Worm (Caenorhabditis elegans) whole organism, young adult: Measurements from ENCODE around the gene ZK154.4.

Experiments
- B0336.3 ChIP-seq: fragments of 200-800 bp; sonication (Bioruptor generic); IDR thresholded peaks from 2 replicates; pipeline ENCODE4 v1.3.6; 2022; ENCODE audit warnings: missing genetic modification characterization, missing compliant biosample characterization
- C06A6.2 ChIP-seq: fragments of 200-800 bp; sonication (Bioruptor generic); conservative IDR thresholded peaks from 2 replicates; pipeline ENCODE4 v1.3.6; 2022; ENCODE audit warnings: missing genetic modification characterization, missing compliant biosample characterization
- D2030.7 ChIP-seq: fragments of 200-800 bp; sonication (Bioruptor generic); IDR thresholded peaks from 2 replicates; pipeline ENCODE4 v1.3.6; 2022; ENCODE audit warnings: missing genetic modification reagents, missing genetic modification characterization, missing compliant biosample characterization
- F23B12.7 ChIP-seq: sonication (generic microtip); optimal IDR thresholded peaks from 2 replicates; lab custom pipeline; 2017; ENCODE audit warnings: missing genetic modification characterization, mild to moderate bottlenecking, missing compliant biosample characterization, antibody characterized with exemption, moderate library complexity; ENCODE audit not compliant: insufficient read depth
- F37B4.10 ChIP-seq: fragments of 200-800 bp; sonication (Bioruptor generic); IDR thresholded peaks from 2 replicates; pipeline ENCODE4 v1.3.6; 2022; ENCODE audit warnings: missing genetic modification characterization, missing compliant biosample characterization
- F52B5.7 ChIP-seq: sonication (generic microtip); optimal IDR thresholded peaks from 2 replicates; lab custom pipeline; 2016; ENCODE audit warnings: mild to moderate bottlenecking, missing genetic modification characterization, missing compliant biosample characterization
- F57C9.4 ChIP-seq: sonication (generic microtip); optimal IDR thresholded peaks from 2 replicates; lab custom pipeline; 2017; ENCODE audit warnings: mild to moderate bottlenecking, missing genetic modification characterization, missing compliant biosample characterization
- K11D2.4 ChIP-seq: fragments of 200-800 bp; sonication (Bioruptor generic); IDR thresholded peaks from 2 replicates; pipeline ENCODE4 v1.3.6; 2022; ENCODE audit warnings: missing genetic modification reagents, missing genetic modification characterization, missing compliant biosample characterization
- K12H6.12 ChIP-seq: fragments of 200-800 bp; sonication (Bioruptor generic); optimal IDR thresholded peaks from 2 replicates; lab custom pipeline; 2018; ENCODE audit warnings: mild to moderate bottlenecking, missing genetic modification characterization, missing compliant biosample characterization
- T26A5.8 ChIP-seq: sonication (generic microtip); optimal IDR thresholded peaks from 2 replicates; lab custom pipeline; 2016; ENCODE audit warnings: missing genetic modification characterization, missing compliant biosample characterization
- Y53F4B.3 ChIP-seq: fragments of 200-800 bp; sonication (Bioruptor generic); IDR thresholded peaks from 2 replicates; pipeline ENCODE4 v1.3.6; 2022; ENCODE audit warnings: missing genetic modification reagents, missing genetic modification characterization, missing compliant biosample characterization
- Y56A3A.18 ChIP-seq: fragments of 200-800 bp; sonication (Bioruptor generic); IDR thresholded peaks from 2 replicates; pipeline ENCODE4 v1.3.6; 2022; ENCODE audit warnings: missing genetic modification reagents, missing genetic modification characterization, missing compliant biosample characterization
- Y67H2A.10 ChIP-seq: fragments of 200-800 bp; sonication (Bioruptor generic); conservative IDR thresholded peaks from 2 replicates; pipeline ENCODE4 v1.3.6; 2022; ENCODE audit warnings: missing genetic modification reagents, missing genetic modification characterization, missing compliant biosample characterization
- aptf-3 ChIP-seq: fragments of 200-800 bp; sonication (Bioruptor generic); IDR thresholded peaks from 2 replicates; pipeline ENCODE4 v1.3.6; 2022; ENCODE audit warnings: missing genetic modification characterization, missing compliant biosample characterization
- atf-7 ChIP-seq: sonication (generic microtip); optimal IDR thresholded peaks from 2 replicates; lab custom pipeline; 2017; ENCODE audit warnings: mild to moderate bottlenecking, missing genetic modification characterization, missing compliant biosample characterization
- attf-5 ChIP-seq: fragments of 200-800 bp; sonication (Bioruptor generic); optimal IDR thresholded peaks from 2 replicates; lab custom pipeline; 2018; ENCODE audit warnings: mild to moderate bottlenecking, missing genetic modification characterization, missing compliant biosample characterization
- bed-1 ChIP-seq: fragments of 200-800 bp; sonication (Bioruptor generic); IDR thresholded peaks from 2 replicates; pipeline ENCODE4 v1.3.6; 2022; ENCODE audit warnings: missing genetic modification reagents, missing genetic modification characterization, missing compliant biosample characterization
- bed-2 ChIP-seq: fragments of 200-800 bp; sonication (Bioruptor generic); IDR thresholded peaks from 2 replicates; pipeline ENCODE4 v1.3.6; 2022; ENCODE audit warnings: missing genetic modification reagents, missing genetic modification characterization, missing compliant biosample characterization
- ceh-100 ChIP-seq: fragments of 200-800 bp; sonication (Bioruptor generic); IDR thresholded peaks from 2 replicates; pipeline ENCODE4 v1.3.6; 2022; ENCODE audit warnings: missing genetic modification reagents, missing genetic modification characterization, missing compliant biosample characterization
- ceh-40 ChIP-seq: fragments of 200-800 bp; sonication (Bioruptor generic); IDR thresholded peaks from 2 replicates; pipeline ENCODE4 v1.3.6; 2022; ENCODE audit warnings: missing genetic modification characterization, missing compliant biosample characterization
- chd-7 ChIP-seq: sonication (generic microtip); optimal IDR thresholded peaks from 2 replicates; lab custom pipeline; 2016; ENCODE audit warnings: mild to moderate bottlenecking, missing genetic modification characterization, moderate library complexity, missing compliant biosample characterization
- die-1 ChIP-seq: sonication (generic microtip); optimal IDR thresholded peaks from 2 replicates; lab custom pipeline; 2016; ENCODE audit warnings: missing genotype, mild to moderate bottlenecking, missing genetic modification characterization, missing compliant biosample characterization
- dox-1 ChIP-seq: fragments of 200-800 bp; sonication (Bioruptor generic); IDR thresholded peaks from 2 replicates; pipeline ENCODE4 v1.3.6; 2022; ENCODE audit warnings: missing genetic modification reagents, missing genetic modification characterization, missing compliant biosample characterization
- dpl-1 ChIP-seq: fragments of 150-350 bp; optimal IDR thresholded peaks from 2 replicates; lab custom pipeline; 2014; ENCODE audit warnings: missing biosample characterization, missing genetic modification reagents, missing genetic modification characterization
- efl-1 ChIP-seq: fragments of 150-350 bp; optimal IDR thresholded peaks from 2 replicates; lab custom pipeline; 2014; ENCODE audit warnings: missing biosample characterization, missing genetic modification reagents, missing genetic modification characterization
- egrh-3 ChIP-seq: fragments of 200-800 bp; sonication (Bioruptor generic); IDR thresholded peaks from 2 replicates; pipeline ENCODE4 v1.3.6; 2022; ENCODE audit warnings: missing genetic modification reagents, missing genetic modification characterization, missing compliant biosample characterization
- gei-17 ChIP-seq: fragments of 200-800 bp; sonication (Bioruptor generic); optimal IDR thresholded peaks from 2 replicates; lab custom pipeline; 2018; ENCODE audit warnings: mild to moderate bottlenecking, missing genetic modification characterization, missing compliant biosample characterization
- hmg-1.2 ChIP-seq: fragments of 200-800 bp; sonication (Bioruptor generic); IDR thresholded peaks from 2 replicates; pipeline ENCODE4 v1.3.6; 2022; ENCODE audit warnings: missing genetic modification reagents, missing genetic modification characterization, missing compliant biosample characterization
- let-526 ChIP-seq: fragments of 200-800 bp; sonication (Bioruptor generic); IDR thresholded peaks from 2 replicates; pipeline ENCODE4 v1.3.6; 2022; ENCODE audit warnings: missing genetic modification reagents, missing genetic modification characterization, missing compliant biosample characterization
- lin-40 ChIP-seq: sonication (generic microtip); optimal IDR thresholded peaks from 2 replicates; lab custom pipeline; 2016; ENCODE audit warnings: missing genetic modification characterization, mild to moderate bottlenecking, missing compliant biosample characterization, missing genotype, missing genetic modification reagents
- lin-54 ChIP-seq: fragments of 200-800 bp; sonication (Bioruptor generic); optimal IDR thresholded peaks from 2 replicates; lab custom pipeline; 2018; ENCODE audit warnings: mild to moderate bottlenecking, missing genetic modification characterization, missing compliant biosample characterization
- lir-1 ChIP-seq: fragments of 200-800 bp; sonication (Bioruptor generic); conservative IDR thresholded peaks from 2 replicates; pipeline ENCODE4 v1.3.6; 2022; ENCODE audit warnings: missing genetic modification reagents, missing genetic modification characterization, missing compliant biosample characterization
- mxl-1 ChIP-seq: sonication (generic microtip); optimal IDR thresholded peaks from 2 replicates; lab custom pipeline; 2016; ENCODE audit warnings: missing genetic modification characterization, missing compliant biosample characterization
- nfyb-1 ChIP-seq: fragments of 200-800 bp; sonication (Bioruptor generic); IDR thresholded peaks from 2 replicates; pipeline ENCODE4 v1.3.6; 2022; ENCODE audit warnings: missing genetic modification reagents, missing genetic modification characterization, missing compliant biosample characterization
- nhr-120 ChIP-seq: fragments of 200-800 bp; sonication (Bioruptor generic); IDR thresholded peaks from 2 replicates; pipeline ENCODE4 v1.3.6; 2022; ENCODE audit warnings: missing genetic modification characterization, missing compliant biosample characterization
- nhr-27 ChIP-seq: fragments of 200-800 bp; sonication (Bioruptor generic); optimal IDR thresholded peaks from 2 replicates; lab custom pipeline; 2018; ENCODE audit warnings: mild to moderate bottlenecking, missing genetic modification characterization, moderate library complexity, missing compliant biosample characterization
- nhr-90 ChIP-seq: sonication (generic microtip); optimal IDR thresholded peaks from 2 replicates; lab custom pipeline; 2016; ENCODE audit warnings: missing genotype, mild to moderate bottlenecking, missing genetic modification characterization, missing compliant biosample characterization
- repo-1 ChIP-seq: sonication (generic microtip); optimal IDR thresholded peaks from 2 replicates; lab custom pipeline; 2017; ENCODE audit warnings: mild to moderate bottlenecking, missing genetic modification characterization, missing compliant biosample characterization
- sdz-38 ChIP-seq: sonication (generic microtip); optimal IDR thresholded peaks from 2 replicates; lab custom pipeline; 2016; ENCODE audit warnings: missing genotype, missing genetic modification characterization, missing compliant biosample characterization
- snpc-1.1 ChIP-seq: sonication (generic microtip); optimal IDR thresholded peaks from 2 replicates; lab custom pipeline; 2017; ENCODE audit warnings: missing genetic modification characterization, mild to moderate bottlenecking, missing compliant biosample characterization, antibody characterized with exemption, moderate library complexity, missing genotype, missing genetic modification reagents; ENCODE audit not compliant: insufficient read depth
- snpc-3.4 ChIP-seq: sonication (generic microtip); optimal IDR thresholded peaks from 2 replicates; lab custom pipeline; 2017; ENCODE audit warnings: missing genetic modification characterization, mild to moderate bottlenecking, missing compliant biosample characterization, antibody characterized with exemption, moderate library complexity, missing genotype, missing genetic modification reagents
- tbp1 ChIP-seq: fragments of 200-800 bp; sonication (Bioruptor generic); optimal IDR thresholded peaks from 2 replicates; lab custom pipeline; 2018; ENCODE audit warnings: mild to moderate bottlenecking, missing genetic modification characterization, missing compliant biosample characterization
- unc-62 ChIP-seq: fragments of 150-350 bp; optimal IDR thresholded peaks from 2 replicates; lab custom pipeline; 2014; ENCODE audit warnings: missing biosample characterization, missing genetic modification reagents, missing genetic modification characterization
- ztf-18 ChIP-seq: sonication (generic microtip); optimal IDR thresholded peaks from 2 replicates; lab custom pipeline; 2016; ENCODE audit warnings: missing genotype, mild to moderate bottlenecking, missing genetic modification characterization, missing compliant biosample characterization
- ztf-25 ChIP-seq: fragments of 200-800 bp; sonication (Bioruptor generic); IDR thresholded peaks from 2 replicates; pipeline ENCODE4 v1.3.6; 2022; ENCODE audit warnings: missing genetic modification reagents, missing genetic modification characterization, missing compliant biosample characterization
- ztf-26 ChIP-seq: sonication (generic microtip); optimal IDR thresholded peaks from 2 replicates; lab custom pipeline; 2017; ENCODE audit warnings: missing genetic modification characterization, missing compliant biosample characterization
- ztf-28 ChIP-seq: fragments of 200-800 bp; sonication (Bioruptor generic); IDR thresholded peaks from 2 replicates; pipeline ENCODE4 v1.3.6; 2022; ENCODE audit warnings: missing genetic modification reagents, missing genetic modification characterization, missing compliant biosample characterization
- ztf-3 ChIP-seq: fragments of 200-800 bp; sonication (Bioruptor generic); optimal IDR thresholded peaks from 2 replicates; lab custom pipeline; 2018; ENCODE audit warnings: mild to moderate bottlenecking, missing genetic modification characterization, missing compliant biosample characterization
- ztf-6 ChIP-seq: fragments of 200-800 bp; sonication (Bioruptor generic); IDR thresholded peaks from 2 replicates; pipeline ENCODE4 v1.3.6; 2022; ENCODE audit warnings: missing genetic modification reagents, missing genetic modification characterization, missing compliant biosample characterization

Gene ZK154.4

DNA sequence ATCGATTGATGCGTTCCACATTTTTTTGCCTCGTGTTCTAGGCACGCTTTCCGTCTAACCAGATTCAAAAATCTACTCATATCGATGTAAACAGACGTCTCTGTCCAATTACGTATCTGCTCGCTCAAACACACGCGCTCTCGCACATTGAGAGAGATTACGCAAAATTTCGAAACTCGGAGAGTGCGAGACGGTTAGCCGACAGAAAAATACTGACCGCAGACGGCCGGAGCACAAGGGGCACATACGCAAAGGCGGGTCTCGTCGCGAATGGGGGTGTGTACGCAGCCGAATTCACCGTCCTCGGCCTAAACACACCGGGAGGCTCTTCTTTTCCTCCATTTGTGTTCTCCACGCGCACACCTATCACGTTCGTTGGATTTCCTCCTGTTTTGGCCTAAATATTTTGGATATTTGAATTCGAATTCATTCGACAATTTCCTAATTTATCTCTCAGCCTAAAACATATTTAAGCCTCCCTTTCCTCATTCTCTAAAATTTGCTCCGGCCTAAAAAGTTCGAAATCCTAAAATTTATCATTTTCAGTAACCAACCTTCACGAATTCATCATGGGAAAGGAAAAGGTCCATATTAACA, 41.0 kb upstream of the ZK154.4 start, which contains the start of gene eef-1A.2 (continued):
- TF ChIP-seq lin-40 (tag; lab: Kevin White, UChicago) (peak; percentile 93), ztf-3 (GFP tag; lab: Kevin White, UChicago) (peak; percentile 30), ztf-6 (0 out of 2 replicates have a peak, but pooled peaks have one; percentile 70), dox-1 (GFP tag; lab: Robert Waterston, UW) (peak; percentile 93), bed-1 (GFP tag; lab: Robert Waterston, UW) (no peak), Y67H2A.10 (GFP tag; lab: Robert Waterston, UW) (peak; percentile 80), let-526 (peak; percentile 85), aptf-3 (no peak), repo-1 (tag; lab: Kevin White, UChicago) (peak; percentile 80), F37B4.10 (no peak), D2030.7 (GFP tag; lab: Robert Waterston, UW) (no peak), sdz-38 (no peak), lin-54 (peak; percentile 75), nhr-90 (tag; lab: Kevin White, UChicago) (peak; percentile 73), gei-17 (GFP tag; lab: Kevin White, UChicago) (peak; percentile 83), nfyb-1 (GFP tag; lab: Robert Waterston, UW) (peak; percentile 96), Y53F4B.3 (no peak), egrh-3 (GFP tag; lab: Robert Waterston, UW) (peak; percentile 72), T26A5.8 (tag; lab: Kevin White, UChicago) (no peak), C06A6.2 (GFP tag; lab: Robert Waterston, UW) (peak; percentile 85), snpc-1.1 (tag; lab: Kevin White, UChicago) (no peak), ceh-40 (GFP tag; lab: Robert Waterston, UW) (no peak), ceh-100 (GFP tag; lab: Robert Waterston, UW) (no peak), ztf-28 (GFP tag; lab: Robert Waterston, UW) (0 out of 2 replicates have a peak, but pooled peaks have one; percentile 46), lir-1 (GFP tag; lab: Robert Waterston, UW) (peak; percentile 88), F23B12.7 (tag; lab: Kevin White, UChicago) (no peak), Y56A3A.18 (peak; percentile 17; the same call in 1 of the 2 replicates), ztf-26 (peak; percentile 92), B0336.3 (GFP tag; lab: Robert Waterston, UW) (peak; percentile 94), tbp1 (peak; percentile 66), attf-5 (GFP tag; lab: Kevin White, UChicago) (peak; percentile 98), unc-62 (peak; percentile 67), F52B5.7 (tag; lab: Kevin White, UChicago) (peak; percentile 64), die-1 (tag; lab: Kevin White, UChicago) (peak; percentile 58), nhr-27 (tag; lab: Kevin White, UChicago) (no peak), chd-7 (tag; lab: Kevin White, UChicago) (peak; percentile 89), ztf-18 (tag; lab: Kevin White, UChicago) (peak; percentile 63), snpc-3.4 (no peak), F57C9.4 (tag; lab: Kevin White, UChicago) (no peak), atf-7 (tag; lab: Kevin White, UChicago) (peak; percentile 93), bed-2 (GFP tag; lab: Robert Waterston, UW) (peak; percentile 55; the same call in 1 of the 2 replicates), dpl-1 (GFP tag; lab: Kevin White, UChicago) (no peak), K12H6.12 (tag; lab: Kevin White, UChicago) (peak; percentile 98), mxl-1 (tag; lab: Kevin White, UChicago) (no peak), ztf-25 (GFP tag; lab: Robert Waterston, UW) (no peak), hmg-1.2 (GFP tag; lab: Robert Waterston, UW) (peak; percentile 83), nhr-120 (no peak), K11D2.4 (GFP tag; lab: Robert Waterston, UW) (peak; percentile 88), efl-1 (GFP tag; lab: Kevin White, UChicago) (no peak)
